Worm (Caenorhabditis elegans) whole organism, early embryonic: ENCODE data around the gene sru-35.

Experiments used
- ama-1 ChIP-seq: fragments of 150-350 bp; optimal IDR thresholded peaks from 2 replicates; lab custom pipeline; 2014
- ceh-13 ChIP-seq: fragments of 200-800 bp; sonication (Bioruptor generic); optimal IDR thresholded peaks from 2 replicates; lab custom pipeline; 2018; ENCODE audit warnings: mild to moderate bottlenecking, missing genetic modification characterization, missing compliant biosample characterization

ce11 chrIV:8769539-8769938 lies 20.5 kb downstream of the sru-35 start, which contains the start of gene F20C5.5:
- TF ChIP-seq ama-1: no peak
- TF ChIP-seq ceh-13 (GFP tag; lab: Kevin White, UChicago): no peak
